Worm (Caenorhabditis elegans) whole organism, late embryonic: ENCODE measurements around the gene dpy-4.

Experiments used
- F13H6.1 ChIP-seq: sonication (generic microtip); optimal IDR thresholded peaks from 2 replicates; lab custom pipeline; 2016; ENCODE audit warnings: missing genetic modification characterization, missing compliant biosample characterization
- K02D7.2 ChIP-seq: sonication (generic microtip); optimal IDR thresholded peaks from 2 replicates; lab custom pipeline; 2017; ENCODE audit warnings: mild to moderate bottlenecking, missing genetic modification characterization, missing compliant biosample characterization
- Y22D7AL.16 ChIP-seq: sonication (generic microtip); optimal IDR thresholded peaks from 2 replicates; lab custom pipeline; 2016; ENCODE audit warnings: missing genetic modification characterization, missing compliant biosample characterization
- ahr-1 ChIP-seq: sonication (generic microtip); optimal IDR thresholded peaks from 2 replicates; lab custom pipeline; 2016; ENCODE audit warnings: missing genetic modification characterization, missing compliant biosample characterization
- ama-1 ChIP-seq: fragments of 150-350 bp; optimal IDR thresholded peaks from 2 replicates; lab custom pipeline; 2014
- ceh-14 ChIP-seq: sonication (generic microtip); optimal IDR thresholded peaks from 2 replicates; lab custom pipeline; 2016; ENCODE audit warnings: missing genotype, missing genetic modification characterization, missing compliant biosample characterization
- ceh-18 ChIP-seq: sonication (generic microtip); optimal IDR thresholded peaks from 2 replicates; lab custom pipeline; 2016; ENCODE audit warnings: missing genetic modification characterization, missing compliant biosample characterization
- ceh-19 ChIP-seq: fragments of 200-800 bp; sonication (Bioruptor generic); optimal IDR thresholded peaks from 2 replicates; lab custom pipeline; 2018; ENCODE audit warnings: mild to moderate bottlenecking, missing genetic modification characterization, missing compliant biosample characterization
- ceh-2 ChIP-seq: sonication (generic microtip); optimal IDR thresholded peaks from 2 replicates; lab custom pipeline; 2016; ENCODE audit warnings: missing genotype, missing genetic modification characterization, missing compliant biosample characterization
- ceh-22 ChIP-seq: sonication (generic microtip); optimal IDR thresholded peaks from 2 replicates; lab custom pipeline; 2017; ENCODE audit warnings: missing biosample characterization, missing genetic modification characterization
- ceh-30 ChIP-seq: fragments of 150-350 bp; optimal IDR thresholded peaks from 2 replicates; lab custom pipeline; 2014; ENCODE audit warnings: missing biosample characterization, missing genetic modification characterization
- ceh-31 ChIP-seq: sonication (generic microtip); optimal IDR thresholded peaks from 2 replicates; lab custom pipeline; 2016; ENCODE audit warnings: missing genetic modification characterization, missing compliant biosample characterization
- ceh-45 ChIP-seq: fragments of 200-800 bp; sonication (Bioruptor generic); IDR thresholded peaks from 2 replicates; pipeline ENCODE4 v1.3.6; 2022; ENCODE audit warnings: missing genetic modification reagents, missing genetic modification characterization, missing compliant biosample characterization
- ceh-9 ChIP-seq: sonication (generic microtip); optimal IDR thresholded peaks from 2 replicates; lab custom pipeline; 2016; ENCODE audit warnings: mild to moderate bottlenecking, missing genetic modification characterization, inconsistent platforms, missing compliant biosample characterization
- che-1 ChIP-seq: sonication (generic microtip); optimal IDR thresholded peaks from 2 replicates; lab custom pipeline; 2016; ENCODE audit warnings: mild to moderate bottlenecking, missing genetic modification characterization, missing compliant biosample characterization
- dmd-4 ChIP-seq: sonication (generic microtip); optimal IDR thresholded peaks from 2 replicates; lab custom pipeline; 2016; ENCODE audit warnings: borderline replicate concordance, missing genetic modification characterization, missing compliant biosample characterization
- dve-1 ChIP-seq: sonication (generic microtip); optimal IDR thresholded peaks from 2 replicates; lab custom pipeline; 2017; ENCODE audit warnings: antibody characterized with exemption, mild to moderate bottlenecking, missing genetic modification characterization, missing compliant biosample characterization
- elt-2 ChIP-seq: sonication (generic microtip); optimal IDR thresholded peaks from 2 replicates; lab custom pipeline; 2016; ENCODE audit warnings: missing genetic modification reagents, missing genetic modification characterization, missing compliant biosample characterization
- elt-4 ChIP-seq: sonication (generic microtip); optimal IDR thresholded peaks from 2 replicates; lab custom pipeline; 2016; ENCODE audit warnings: missing genetic modification characterization, missing compliant biosample characterization
- fax-1 ChIP-seq: sonication (generic microtip); optimal IDR thresholded peaks from 2 replicates; lab custom pipeline; 2016; ENCODE audit warnings: missing genotype, missing genetic modification characterization, missing compliant biosample characterization
- fkh-10 ChIP-seq: fragments of 150-350 bp; optimal IDR thresholded peaks from 2 replicates; lab custom pipeline; 2014; ENCODE audit warnings: missing biosample characterization, missing genetic modification reagents, missing genetic modification characterization
- hlh-13 ChIP-seq: fragments of 200-800 bp; sonication (Bioruptor generic); optimal IDR thresholded peaks from 2 replicates; lab custom pipeline; 2018; ENCODE audit warnings: mild to moderate bottlenecking, missing genetic modification characterization, missing compliant biosample characterization
- lim-6 ChIP-seq: sonication (generic microtip); optimal IDR thresholded peaks from 2 replicates; lab custom pipeline; 2016; ENCODE audit warnings: missing genetic modification characterization, missing compliant biosample characterization
- madf-2 ChIP-seq: sonication (generic microtip); optimal IDR thresholded peaks from 2 replicates; lab custom pipeline; 2017; ENCODE audit warnings: missing genetic modification characterization, missing compliant biosample characterization
- nfya-1 ChIP-seq: sonication (generic microtip); optimal IDR thresholded peaks from 2 replicates; lab custom pipeline; 2017; ENCODE audit warnings: missing genetic modification characterization, mild to moderate bottlenecking, missing compliant biosample characterization, antibody characterized with exemption, moderate library complexity
- nhr-11 ChIP-seq: fragments of 150-350 bp; optimal IDR thresholded peaks from 2 replicates; lab custom pipeline; 2014; ENCODE audit warnings: missing biosample characterization, missing genetic modification characterization
- nhr-232 ChIP-seq: sonication (generic microtip); optimal IDR thresholded peaks from 2 replicates; lab custom pipeline; 2016; ENCODE audit warnings: missing genetic modification characterization, missing compliant biosample characterization
- npax-4 ChIP-seq: sonication (generic microtip); optimal IDR thresholded peaks from 2 replicates; lab custom pipeline; 2016; ENCODE audit warnings: missing genetic modification characterization, missing compliant biosample characterization
- pat-9 ChIP-seq: fragments of 200-800 bp; sonication (Bioruptor generic); optimal IDR thresholded peaks from 2 replicates; lab custom pipeline; 2018; ENCODE audit warnings: mild to moderate bottlenecking, missing genetic modification characterization, moderate library complexity, missing compliant biosample characterization
- pax-1 ChIP-seq: fragments of 150-350 bp; optimal IDR thresholded peaks from 2 replicates; lab custom pipeline; 2014; ENCODE audit warnings: missing biosample characterization, missing genetic modification characterization
- pha-4 ChIP-seq: fragments of 150-350 bp; optimal IDR thresholded peaks from 2 replicates; lab custom pipeline; 2018; ENCODE audit warnings: missing biosample characterization, missing genetic modification reagents, missing genetic modification characterization
- pros-1 ChIP-seq: fragments of 150-350 bp; optimal IDR thresholded peaks from 2 replicates; lab custom pipeline; 2014; ENCODE audit warnings: missing biosample characterization, missing genetic modification reagents, missing genetic modification characterization
- ref-2 ChIP-seq: sonication (generic microtip); optimal IDR thresholded peaks from 2 replicates; lab custom pipeline; 2016; ENCODE audit warnings: missing genetic modification characterization, missing compliant biosample characterization
- sdc-2 ChIP-seq: sonication (generic microtip); optimal IDR thresholded peaks from 2 replicates; lab custom pipeline; 2016; ENCODE audit warnings: missing genotype, missing genetic modification characterization, missing compliant biosample characterization
- sox-2 ChIP-seq: fragments of 200-800 bp; sonication (Bioruptor generic); IDR thresholded peaks from 2 replicates; pipeline ENCODE4 v1.3.6; 2022; ENCODE audit warnings: missing genetic modification reagents, missing genetic modification characterization, missing compliant biosample characterization
- sox-4 ChIP-seq: sonication (generic microtip); optimal IDR thresholded peaks from 2 replicates; lab custom pipeline; 2017; ENCODE audit warnings: mild to moderate bottlenecking, missing genetic modification characterization, inconsistent platforms, missing compliant biosample characterization
- syd-9 ChIP-seq: sonication (generic microtip); optimal IDR thresholded peaks from 2 replicates; lab custom pipeline; 2016; ENCODE audit warnings: mild to moderate bottlenecking, missing genetic modification characterization, moderate library complexity, missing compliant biosample characterization
- tbx-2 ChIP-seq: sonication (generic microtip); optimal IDR thresholded peaks from 2 replicates; lab custom pipeline; 2016; ENCODE audit warnings: missing genetic modification characterization, missing compliant biosample characterization
- tbx-7 ChIP-seq: sonication (generic microtip); optimal IDR thresholded peaks from 2 replicates; lab custom pipeline; 2016; ENCODE audit warnings: missing genotype, missing genetic modification characterization, missing compliant biosample characterization
- ttx-3 ChIP-seq: sonication (generic microtip); optimal IDR thresholded peaks from 2 replicates; lab custom pipeline; 2016; ENCODE audit warnings: missing genetic modification reagents, missing genetic modification characterization, missing compliant biosample characterization
- unc-3 ChIP-seq, 2 experiments: fragments of 200-800 bp in 1 of 2; sonication (Bioruptor generic) in 1 of 2; sonication (generic microtip) in 1 of 2; conservative IDR thresholded peaks in 1 of 2; optimal IDR thresholded peaks in 1 of 2; 2 replicates each; pipeline versions ENCODE4 v1.3.6 to Lab custom; 2016 to 2022; ENCODE audit warnings: missing compliant biosample characterization in 2 of 2, missing genetic modification characterization in 2 of 2, missing genetic modification reagents in 1 of 2
- unc-55 ChIP-seq: sonication (generic microtip); optimal IDR thresholded peaks from 2 replicates; lab custom pipeline; 2017; ENCODE audit warnings: missing biosample characterization, missing genetic modification reagents, missing genetic modification characterization
- ztf-16 ChIP-seq: sonication (generic microtip); optimal IDR thresholded peaks from 2 replicates; lab custom pipeline; 2017; ENCODE audit warnings: missing genetic modification characterization, missing compliant biosample characterization

Gene dpy-4

DNA sequence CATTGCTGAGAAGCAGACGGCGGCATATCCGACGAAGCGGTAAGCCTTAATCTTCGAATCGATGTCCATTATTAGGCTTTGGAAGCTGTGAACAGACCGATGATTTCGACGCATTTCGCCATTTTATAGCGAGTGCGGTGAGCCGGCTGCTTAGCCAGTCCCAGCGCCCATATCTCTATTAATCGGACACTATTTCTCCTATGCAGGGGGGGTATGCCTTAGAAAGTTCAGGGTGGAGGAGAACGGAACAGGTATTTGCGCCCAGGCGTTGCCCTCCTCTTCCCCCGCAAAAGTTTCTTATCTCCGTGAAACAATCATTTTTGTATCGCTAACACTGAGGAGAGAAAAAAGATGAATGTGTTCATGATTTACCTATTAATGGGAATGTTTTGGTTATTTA is at the start of gene dpy-4:
Gene dpy-4 (minus strand): TSS at position 101 of the 400 bp plus-strand sequence.
- no peak for TF ChIP-seq pat-9 (tag; lab: Kevin White, UChicago)
- no peak for TF ChIP-seq ttx-3 (tag; lab: Kevin White, UChicago)
- no peak for TF ChIP-seq ceh-30 (tag; lab: Kevin White, UChicago)
- no peak for TF ChIP-seq unc-3 (GFP tag; conservative IDR thresholded peaks at IDR 0.05; lab: Robert Waterston, UW)
- no peak for TF ChIP-seq unc-3 (tag; optimal IDR thresholded peaks at IDR 0.05; lab: Kevin White, UChicago)
- TF ChIP-seq lim-6 (tag; lab: Kevin White, UChicago), result no peak
- TF ChIP-seq sdc-2, result no peak
- TF ChIP-seq fax-1, result no peak
- TF ChIP-seq sox-2 (GFP tag; lab: Robert Waterston, UW), result no peak
- no peak for TF ChIP-seq dmd-4 (tag; lab: Kevin White, UChicago)
- no peak for TF ChIP-seq ceh-19 (GFP tag; lab: Kevin White, UChicago)
- TF ChIP-seq pha-4 (tag; lab: Kevin White, UChicago), result no peak
- no peak for TF ChIP-seq che-1
- no peak for TF ChIP-seq syd-9
- TF ChIP-seq elt-4 (tag; lab: Kevin White, UChicago), result no peak
- TF ChIP-seq ceh-31 (tag; lab: Kevin White, UChicago), result no peak
- TF ChIP-seq pax-1 (tag; lab: Kevin White, UChicago), result no peak
- TF ChIP-seq ama-1 (lab: Kevin White, UChicago), result no peak
- TF ChIP-seq elt-2 (tag; lab: Kevin White, UChicago), result no peak
- no peak for TF ChIP-seq tbx-7

DNA sequence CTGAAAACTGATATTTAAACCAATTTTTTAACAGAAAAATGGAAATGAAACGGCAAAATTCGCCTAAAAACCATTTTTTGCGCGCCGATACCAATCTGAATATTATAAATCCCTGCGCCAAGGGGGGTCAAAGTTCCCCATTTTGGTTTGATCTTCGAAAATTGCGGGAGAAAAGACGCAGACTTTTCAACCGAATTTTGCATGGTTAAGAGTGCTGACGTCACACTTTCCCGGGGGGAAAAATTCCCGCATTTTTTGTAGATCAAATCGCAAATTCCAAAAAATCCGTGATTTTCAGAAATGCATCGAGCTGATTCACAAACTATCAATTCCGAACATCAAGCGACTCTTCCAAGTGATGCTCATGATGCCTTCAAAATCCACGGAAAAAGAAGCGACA is 43.0 kb upstream of the dpy-4 start:
- TF ChIP-seq ceh-45 (no peak), ceh-18 (tag; lab: Kevin White, UChicago) (no peak), tbx-7 (no peak), tbx-2 (tag; lab: Kevin White, UChicago) (no peak), madf-2 (tag; lab: Kevin White, UChicago) (no peak), sox-4 (tag; lab: Kevin White, UChicago) (no peak), ref-2 (no peak), ceh-2 (tag; lab: Kevin White, UChicago) (no peak), nfya-1 (no peak), hlh-13 (GFP tag; lab: Kevin White, UChicago) (no peak), Y22D7AL.16 (no peak), K02D7.2 (tag; lab: Kevin White, UChicago) (no peak), ceh-14 (no peak), dve-1 (tag; lab: Kevin White, UChicago) (no peak), ceh-31 (tag; lab: Kevin White, UChicago) (no peak), ceh-9 (no peak), sox-2 (GFP tag; lab: Robert Waterston, UW) (no peak), fkh-10 (GFP tag; lab: Kevin White, UChicago) (no peak), pha-4 (tag; lab: Kevin White, UChicago) (no peak), nhr-232 (tag; lab: Kevin White, UChicago) (no peak)

DNA sequence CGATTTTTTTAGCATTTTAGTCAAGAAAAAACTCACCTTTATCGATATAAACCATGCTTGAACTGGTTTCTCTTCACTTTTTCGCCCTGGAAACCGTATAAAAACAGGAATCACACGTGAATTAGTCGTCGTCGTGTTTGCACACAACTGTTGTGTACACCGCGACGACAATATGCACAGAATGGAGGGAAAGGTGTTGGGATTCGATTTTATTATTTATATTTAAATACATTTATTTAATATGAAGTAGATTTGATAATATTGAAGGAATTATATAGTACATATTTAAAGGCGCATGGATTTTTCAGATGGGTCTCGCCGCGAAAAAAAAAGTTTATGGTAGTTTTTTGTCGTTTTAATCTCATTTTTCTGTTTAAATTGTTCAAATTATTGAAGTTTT is 42.3 kb upstream of the dpy-4 start, which contains the start of gene Y41E3.8:
Gene Y41E3.8 (minus strand): TSS at position 88 of the 400 bp plus-strand sequence.
- no peak for TF ChIP-seq ztf-16 (tag; lab: Kevin White, UChicago)
- peak; percentile 32 for TF ChIP-seq nfya-1
- TF ChIP-seq F13H6.1 (tag; lab: Kevin White, UChicago), result no peak
- no peak for TF ChIP-seq npax-4 (tag; lab: Kevin White, UChicago)

DNA sequence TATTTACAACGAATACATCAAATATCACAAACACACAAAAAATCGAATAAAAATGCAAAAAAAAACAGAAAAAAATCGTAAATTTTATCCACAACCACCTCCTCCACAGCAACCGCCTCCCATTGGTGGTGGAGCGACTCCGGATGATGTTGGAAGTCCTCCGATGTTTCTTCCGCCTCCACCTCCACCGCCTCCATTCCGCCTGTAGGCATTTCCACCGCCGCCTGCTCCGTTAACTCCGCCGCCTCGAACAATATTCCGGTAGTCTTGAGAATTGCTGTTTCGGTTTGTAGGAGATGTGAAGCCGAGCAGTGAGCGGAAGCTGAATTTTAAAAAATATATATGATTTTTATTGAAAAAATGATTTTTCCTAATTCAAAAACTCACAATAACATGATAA is 41.8 kb upstream of the dpy-4 start:
- no peak for TF ChIP-seq nhr-11 (tag; lab: Kevin White, UChicago)
- TF ChIP-seq ceh-22 (tag; lab: Kevin White, UChicago), result no peak
- no peak for TF ChIP-seq ahr-1 (tag; lab: Kevin White, UChicago)
- no peak for TF ChIP-seq tbx-2 (tag; lab: Kevin White, UChicago)
- no peak for TF ChIP-seq pros-1 (tag; lab: Kevin White, UChicago)
- TF ChIP-seq nfya-1, result no peak
- TF ChIP-seq ref-2, result no peak
- no peak for TF ChIP-seq unc-55 (GFP tag; lab: Kevin White, UChicago)
- TF ChIP-seq tbx-7, result no peak
